Worm (Caenorhabditis elegans): ENCODE results near the gene trmt-10C.2.

- TF ChIP-seq eor-1 (tag; optimal IDR thresholded peaks at IDR 0.05): no peak
- TF ChIP-seq elt-3 (tag; optimal IDR thresholded peaks at IDR 0.05): no peak
- no peak for TF ChIP-seq pqm-1 (tag; optimal IDR thresholded peaks at IDR 0.05)
- no peak for TF ChIP-seq nhr-12 (tag; optimal IDR thresholded peaks at IDR 0.05)
- TF ChIP-seq nhr-23 (tag; optimal IDR thresholded peaks at IDR 0.05): no peak
- no peak for TF ChIP-seq lin-39 (tag; optimal IDR thresholded peaks at IDR 0.05)
- TF ChIP-seq mdl-1 (tag; optimal IDR thresholded peaks at IDR 0.05): no peak
- no peak for TF ChIP-seq ama-1 (optimal IDR thresholded peaks at IDR 0.05)
- TF ChIP-seq egl-5 (tag; optimal IDR thresholded peaks at IDR 0.05): no peak
- TF ChIP-seq pha-4 (tag; optimal IDR thresholded peaks at IDR 0.05): no peak
Measured at ce11 chrIII:6334364-6334763, 11.7 kb upstream of the trmt-10C.2 start.
